Worm (Caenorhabditis elegans): ENCODE data around the gene D2007.2.

- TF ChIP-seq unc-39 (tag; optimal IDR thresholded peaks at IDR 0.05): no peak
- TF ChIP-seq unc-62 (GFP tag; optimal IDR thresholded peaks at IDR 0.05): no peak
- TF ChIP-seq lin-13 (tag; optimal IDR thresholded peaks at IDR 0.05): no peak
- no peak for TF ChIP-seq lsy-2 (tag; optimal IDR thresholded peaks at IDR 0.05)
- no peak for TF ChIP-seq sem-2 (GFP tag; optimal IDR thresholded peaks at IDR 0.05)
- TF ChIP-seq ham-2 (GFP tag; optimal IDR thresholded peaks at IDR 0.05): no peak
- TF ChIP-seq nhr-12 (tag; optimal IDR thresholded peaks at IDR 0.05): no peak
- no peak for TF ChIP-seq flh-1 (GFP tag; optimal IDR thresholded peaks at IDR 0.05)
- no peak for TF ChIP-seq nhr-76 (tag; optimal IDR thresholded peaks at IDR 0.05)
These were observed 33.8 kb downstream of the D2007.2 start for ce11 chrIII:8182573-8182972.
